Fruit fly (Drosophila melanogaster) whole organism: ENCODE data around the gene CG5112.

Experiments used
- CG8478 ChIP-seq: fragments of >200 bp; optimal IDR thresholded peaks from 2 replicates; lab custom pipeline; 2018; ENCODE audit warnings: inconsistent platforms
- Dll ChIP-seq: fragments of >200 bp; optimal IDR thresholded peaks from 2 replicates; lab custom pipeline; 2017
- EcR ChIP-seq, 2 experiments: fragments of >200 bp; optimal IDR thresholded peaks; 2 replicates each; lab custom pipeline; 2017; ENCODE audit warnings: missing biosample characterization in 2 of 2, missing genetic modification characterization in 2 of 2, missing genetic modification reagents in 2 of 2
- pan ChIP-seq: fragments of >200 bp; optimal IDR thresholded peaks from 2 replicates; lab custom pipeline; 2017
- psq ChIP-seq: fragments of >200 bp; optimal IDR thresholded peaks from 2 replicates; lab custom pipeline; 2017
- usp ChIP-seq: fragments of >200 bp; optimal IDR thresholded peaks from 2 replicates; lab custom pipeline; 2017; ENCODE audit warnings: missing biosample characterization, missing genetic modification characterization, mixed read lengths

The CG5112 gene

DNA sequence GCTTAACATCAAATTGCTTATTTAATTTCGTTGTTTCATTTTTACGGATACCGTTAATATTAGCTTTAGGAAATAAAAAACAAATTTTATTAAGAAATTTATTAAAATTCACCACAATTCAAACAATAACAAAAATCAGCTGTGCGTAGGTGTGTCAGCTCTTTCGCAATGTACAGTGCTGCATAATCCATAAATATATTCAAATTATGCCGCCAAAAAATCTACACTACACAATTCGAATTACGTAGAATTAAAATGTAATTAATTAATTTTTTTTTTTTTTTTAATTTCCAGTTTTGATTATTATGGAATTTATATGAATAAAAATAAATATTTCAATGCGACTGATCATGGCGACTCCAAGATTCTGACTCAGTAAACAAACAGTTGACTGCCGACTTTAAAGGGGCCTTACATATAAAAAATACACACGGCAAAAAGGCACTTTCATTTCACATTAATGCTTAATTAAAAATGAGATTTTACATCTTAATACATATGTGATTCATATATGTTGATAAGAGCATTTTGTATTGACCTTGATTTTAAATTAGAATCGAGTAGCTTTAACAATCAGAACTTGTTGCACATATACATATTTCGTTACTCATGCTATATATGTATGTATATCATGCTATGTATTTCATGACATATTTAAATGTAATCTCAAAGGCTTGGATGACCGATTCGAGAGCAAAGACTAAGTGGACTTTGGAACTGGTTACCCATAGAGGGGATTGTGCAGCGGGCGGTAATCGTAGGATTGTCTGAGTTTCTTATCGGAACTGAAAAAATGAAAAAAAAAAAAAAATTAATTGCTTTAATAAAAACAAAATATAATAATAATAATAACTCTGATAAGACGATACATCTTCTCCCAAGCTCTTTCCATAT lies 2.3 kb downstream of the CG5112 start:
- TF ChIP-seq psq (lab: Kevin White, UChicago) (no peak), EcR (GFP tag; optimal IDR thresholded peaks at IDR 0.05; lab: Kevin White, UChicago) (no peak), CG8478 (lab: Kevin White, UChicago) (no peak), Dll (lab: Kevin White, UChicago) (no peak), pan (no peak), usp (GFP tag; lab: Kevin White, UChicago) (no peak)

DNA sequence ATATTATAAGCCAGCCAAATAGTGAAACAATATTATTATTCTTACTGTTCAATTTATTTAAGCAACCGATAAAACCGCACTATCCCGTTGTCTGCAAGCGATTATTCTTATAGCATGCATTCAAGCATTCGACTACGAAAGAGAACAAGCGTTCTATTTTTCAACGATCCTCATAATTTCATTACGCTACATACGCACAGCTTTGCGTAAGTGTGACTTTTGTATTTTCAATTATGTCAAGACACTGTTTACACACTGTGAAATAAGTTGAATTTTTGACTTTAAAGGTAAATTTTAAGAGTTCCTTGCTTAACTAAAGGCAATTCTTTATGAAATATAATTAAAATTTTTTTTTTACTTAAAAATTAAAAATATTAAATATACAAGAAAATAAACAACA lies 3.8 kb downstream of the CG5112 start, which contains the start of gene CG33494:
Gene CG33494, minus strand, starts transcription at position 90 of the 400 bp plus-strand sequence.
- no peak for TF ChIP-seq CG8478 (lab: Kevin White, UChicago)
- TF ChIP-seq psq (lab: Kevin White, UChicago), result no peak
- no peak for TF ChIP-seq EcR (GFP tag; optimal IDR thresholded peaks at IDR 0.05; lab: Kevin White, UChicago)
- TF ChIP-seq pan, result no peak
- TF ChIP-seq Dll (lab: Kevin White, UChicago), result no peak

DNA sequence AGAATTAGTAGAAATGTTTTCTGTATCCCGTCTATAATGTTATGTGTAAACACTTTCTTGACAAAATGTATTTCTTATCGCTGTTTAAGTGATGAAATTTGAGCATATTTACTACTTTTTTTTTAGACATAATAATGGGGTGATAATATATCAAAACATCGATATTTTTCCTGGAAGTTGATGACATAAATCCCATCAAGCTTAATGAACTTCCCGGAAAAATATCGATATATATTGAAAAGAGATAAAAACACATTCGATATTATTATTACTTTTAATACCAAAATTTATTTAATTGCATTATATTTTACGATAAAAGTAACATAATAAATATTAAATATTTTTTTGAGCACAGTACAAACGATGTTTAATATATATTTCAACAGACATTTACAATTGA lies 4.5 kb downstream of the CG5112 start:
- TF ChIP-seq pan (no peak), psq (lab: Kevin White, UChicago) (no peak), EcR (GFP tag; optimal IDR thresholded peaks at IDR 0.05; lab: Kevin White, UChicago) (no peak), Dll (lab: Kevin White, UChicago) (no peak), CG8478 (lab: Kevin White, UChicago) (no peak), usp (GFP tag; lab: Kevin White, UChicago) (no peak)

DNA sequence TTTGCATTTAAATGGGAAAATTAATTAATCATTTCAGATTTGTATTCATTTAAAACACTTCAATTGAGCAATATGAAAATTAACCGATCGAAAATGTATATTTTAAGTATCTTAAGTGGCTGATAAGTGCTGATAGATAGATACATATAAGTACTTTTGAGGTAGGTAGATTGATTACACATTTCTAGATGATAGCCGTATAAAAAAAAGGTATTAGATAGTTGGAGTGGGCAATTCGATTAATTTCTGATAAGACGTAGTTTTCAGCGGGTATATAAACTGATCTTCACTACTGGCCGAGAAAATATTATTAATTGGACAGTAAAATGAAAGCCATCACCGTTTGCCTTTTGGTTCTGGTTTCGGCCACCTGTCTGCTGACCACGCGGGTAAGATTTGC lies 13.6 kb downstream of the CG5112 start, which contains the start of gene CG5107:
Gene CG5107, plus strand, starts transcription at position 301 of the 400 bp plus-strand sequence.
- TF ChIP-seq CG8478 (lab: Kevin White, UChicago) (no peak), Dll (lab: Kevin White, UChicago) (no peak), pan (no peak), usp (GFP tag; lab: Kevin White, UChicago) (no peak), EcR (GFP tag; optimal IDR thresholded peaks at IDR 0.05; lab: Kevin White, UChicago) (no peak), psq (lab: Kevin White, UChicago) (no peak)

DNA sequence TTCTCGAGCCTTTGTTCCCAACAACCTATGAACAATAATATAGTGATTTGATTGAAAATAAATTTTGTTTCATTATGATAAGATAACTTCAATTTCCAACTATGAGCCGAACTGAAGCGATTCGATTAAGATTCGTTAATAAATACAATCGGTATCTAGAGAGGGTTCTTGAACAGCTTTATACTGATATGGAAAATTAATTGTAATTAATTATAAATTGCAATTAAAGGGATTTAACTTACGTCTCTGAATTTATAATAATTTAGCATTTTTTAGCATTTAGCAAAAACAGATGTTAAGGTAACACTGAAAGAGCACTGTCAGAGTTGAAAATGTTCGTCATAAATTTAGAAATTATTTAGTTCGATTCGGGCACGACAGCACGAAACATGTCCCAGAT lies 14.7 kb downstream of the CG5112 start, which contains the start of gene CG5111:
Gene CG5111, plus strand, starts transcription at position 301 of the 400 bp plus-strand sequence.
- TF ChIP-seq Dll (lab: Kevin White, UChicago), result no peak
- no peak for TF ChIP-seq pan
- TF ChIP-seq CG8478 (lab: Kevin White, UChicago), result no peak
- TF ChIP-seq EcR (GFP tag; optimal IDR thresholded peaks at IDR 0.05; lab: Kevin White, UChicago), result no peak
- TF ChIP-seq psq (lab: Kevin White, UChicago), result no peak
- no peak for TF ChIP-seq usp (GFP tag; lab: Kevin White, UChicago)

DNA sequence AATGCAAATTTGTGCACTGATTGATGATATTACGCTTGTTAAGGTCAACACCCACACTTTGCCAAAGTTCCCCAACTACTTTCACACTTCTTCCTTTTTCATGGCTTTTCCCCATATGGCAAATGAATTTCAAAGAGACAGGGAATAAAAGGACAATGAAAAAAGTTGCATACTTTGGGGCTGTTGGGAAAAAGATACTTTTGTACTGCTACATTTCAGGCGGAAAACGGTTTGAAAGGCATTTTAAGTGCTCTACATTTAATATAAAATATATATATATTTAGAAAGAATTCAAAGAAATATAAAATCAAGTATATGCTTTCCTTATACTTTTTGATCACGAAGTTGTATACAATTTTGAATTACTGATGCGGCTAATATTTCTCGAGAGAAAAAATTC lies 21.5 kb downstream of the CG5112 start:
- TF ChIP-seq psq (lab: Kevin White, UChicago), result no peak
- TF ChIP-seq CG8478 (lab: Kevin White, UChicago), result no peak
- TF ChIP-seq usp (GFP tag; lab: Kevin White, UChicago), result no peak
- no peak for TF ChIP-seq Dll (lab: Kevin White, UChicago)
- no peak for TF ChIP-seq EcR (GFP tag; optimal IDR thresholded peaks at IDR 0.05; lab: Kevin White, UChicago)
- no peak for TF ChIP-seq pan

DNA sequence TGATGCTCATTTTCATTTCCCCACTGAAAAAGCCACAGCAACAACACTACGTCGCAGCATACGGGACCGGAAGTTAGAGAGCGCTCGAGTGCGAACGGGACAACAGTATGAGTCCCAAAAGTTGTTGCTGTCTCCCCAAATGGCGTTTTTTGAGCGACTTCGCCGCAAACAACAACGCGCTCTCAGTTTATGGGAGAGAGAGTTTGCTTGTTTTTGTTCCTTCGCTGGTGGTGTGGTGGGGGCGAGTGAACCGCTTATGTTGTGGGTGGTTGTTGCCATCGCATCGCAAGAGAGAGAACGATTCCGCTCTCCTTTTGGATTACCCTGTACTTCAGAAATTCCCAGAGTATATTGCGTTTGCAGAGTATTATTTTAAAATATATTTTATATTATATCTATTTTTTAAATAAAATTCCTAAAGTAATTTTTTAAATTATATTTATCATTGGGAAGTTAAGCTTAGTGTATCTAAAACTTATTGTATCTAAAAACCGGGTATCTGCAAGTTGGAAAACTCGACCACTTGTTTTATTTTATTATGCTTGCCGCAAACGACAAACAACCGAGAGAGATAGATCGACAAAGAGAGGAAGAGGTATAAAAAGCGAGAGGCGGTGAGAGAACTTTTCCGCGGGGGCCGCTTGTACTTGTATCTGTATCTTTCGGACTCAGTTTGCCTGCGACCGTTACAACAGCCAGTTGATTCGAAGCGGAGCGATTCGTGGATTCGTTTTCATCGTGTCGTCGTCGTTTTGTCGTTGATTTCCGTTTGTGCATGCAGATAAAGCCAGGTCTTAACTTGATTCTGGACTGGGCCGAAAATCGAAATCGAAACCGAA lies 24.4 kb downstream of the CG5112 start, which contains the start of gene msi:
Gene msi, plus strand, starts transcription at position 669 of the 839 bp plus-strand sequence.
- TF ChIP-seq usp (GFP tag; lab: Kevin White, UChicago) (no peak), Dll (lab: Kevin White, UChicago) (peak; percentile 71), psq (lab: Kevin White, UChicago) (no peak), EcR (GFP tag; optimal IDR thresholded peaks at IDR 0.05; lab: Kevin White, UChicago) (no peak), CG8478 (lab: Kevin White, UChicago) (peak; percentile 59), pan (peak; percentile 92)

DNA sequence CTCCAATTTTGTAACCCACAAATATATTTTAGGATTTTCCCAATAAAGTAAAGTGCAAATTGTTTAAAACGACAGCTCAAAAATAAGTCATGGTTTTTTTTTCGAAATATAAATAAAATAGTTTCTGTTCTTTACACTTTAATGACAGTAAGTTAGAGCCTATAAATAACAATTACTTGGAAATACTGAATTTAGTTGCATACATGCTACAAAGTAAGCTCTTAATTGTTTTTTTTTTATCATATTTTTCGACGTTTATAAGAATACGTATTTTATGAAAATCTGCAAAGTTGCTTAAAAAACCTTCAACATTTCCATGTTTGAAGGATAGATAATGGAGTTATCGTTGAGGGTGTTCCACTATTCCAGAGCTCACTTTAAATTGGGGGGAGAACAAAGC lies 26.3 kb downstream of the CG5112 start:
- TF ChIP-seq pan (no peak), Dll (lab: Kevin White, UChicago) (no peak), usp (GFP tag; lab: Kevin White, UChicago) (no peak), CG8478 (lab: Kevin White, UChicago) (no peak), psq (lab: Kevin White, UChicago) (no peak), EcR (GFP tag; optimal IDR thresholded peaks at IDR 0.05; lab: Kevin White, UChicago) (no peak)

DNA sequence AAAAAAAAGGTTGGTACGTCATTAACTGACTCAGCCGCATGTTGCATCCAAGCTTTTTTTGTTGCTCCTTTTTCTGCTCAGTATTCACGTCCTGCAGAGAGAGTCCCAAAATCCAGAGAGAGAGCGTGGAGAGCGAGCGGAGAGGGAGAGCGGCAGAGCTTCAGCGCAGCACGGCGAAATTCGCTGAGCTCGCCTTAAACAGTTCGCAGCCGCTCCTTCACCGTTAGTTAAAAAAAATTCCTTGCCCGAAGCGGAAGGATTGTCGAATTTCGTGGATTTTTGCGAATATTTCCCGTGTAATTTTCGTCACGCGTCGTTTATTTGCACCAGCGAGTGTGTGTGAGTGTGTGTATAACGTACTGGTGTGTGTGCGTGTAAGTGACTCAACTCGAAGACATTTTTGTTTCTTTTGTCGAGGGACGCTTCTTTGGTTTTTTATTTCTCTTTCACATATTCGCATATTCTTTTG lies 26.9 kb downstream of the CG5112 start:
- no peak for TF ChIP-seq usp (GFP tag; lab: Kevin White, UChicago)
- no peak for TF ChIP-seq EcR (GFP tag; optimal IDR thresholded peaks at IDR 0.05; lab: Kevin White, UChicago)
- no peak for TF ChIP-seq pan
- no peak for TF ChIP-seq psq (lab: Kevin White, UChicago)
- no peak for TF ChIP-seq Dll (lab: Kevin White, UChicago)
- no peak for TF ChIP-seq CG8478 (lab: Kevin White, UChicago)

DNA sequence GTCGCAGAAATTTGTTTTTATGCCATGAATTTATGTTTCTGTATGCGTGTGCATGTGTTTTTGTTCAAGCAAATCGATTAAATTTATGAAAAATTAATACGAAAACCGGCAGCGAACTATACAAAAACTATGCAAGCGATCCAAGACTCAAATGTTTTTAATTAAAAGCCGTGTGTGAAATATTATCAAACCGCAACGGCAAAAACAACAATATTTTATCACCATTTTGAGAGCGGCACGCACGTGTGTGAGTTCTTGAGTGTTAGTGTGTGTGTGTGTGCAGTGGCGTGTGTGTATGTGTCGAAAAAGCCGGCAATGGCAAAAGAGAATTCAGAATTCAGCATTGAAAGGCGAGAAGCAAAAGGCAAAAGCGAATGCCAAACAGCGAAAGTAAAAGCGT lies 27.3 kb downstream of the CG5112 start:
- no peak for TF ChIP-seq usp (GFP tag; lab: Kevin White, UChicago)
